Worm (Caenorhabditis elegans) whole organism, L2 larva: ENCODE measurements around the gene hpo-28.

Experiments used
- C34F6.9 ChIP-seq: fragments of 150-350 bp; optimal IDR thresholded peaks from 2 replicates; lab custom pipeline; 2014; ENCODE audit warnings: missing biosample characterization, missing genetic modification characterization
- F13H6.1 ChIP-seq: sonication (generic microtip); optimal IDR thresholded peaks from 2 replicates; lab custom pipeline; 2016; ENCODE audit warnings: missing genetic modification characterization, missing compliant biosample characterization
- R02D3.7 ChIP-seq: fragments of 150-350 bp; optimal IDR thresholded peaks from 2 replicates; lab custom pipeline; 2014; ENCODE audit warnings: missing biosample characterization, missing genetic modification characterization
- Y55F3AM.14 ChIP-seq: fragments of 200-800 bp; sonication (Bioruptor generic); optimal IDR thresholded peaks from 2 replicates; lab custom pipeline; 2018; ENCODE audit warnings: mild to moderate bottlenecking, missing genetic modification characterization, missing compliant biosample characterization
- ZK546.5 ChIP-seq: sonication (generic microtip); optimal IDR thresholded peaks from 2 replicates; lab custom pipeline; 2017; ENCODE audit warnings: missing biosample characterization, missing genetic modification characterization
- alr-1 ChIP-seq: fragments of 150-350 bp; optimal IDR thresholded peaks from 2 replicates; lab custom pipeline; 2014; ENCODE audit warnings: missing biosample characterization, missing genetic modification characterization
- ama-1 ChIP-seq: fragments of 150-350 bp; optimal IDR thresholded peaks from 2 replicates; lab custom pipeline; 2018; ENCODE audit warnings: inconsistent platforms
- blmp-1 ChIP-seq: sonication (generic microtip); optimal IDR thresholded peaks from 2 replicates; lab custom pipeline; 2017; ENCODE audit warnings: missing genetic modification characterization, mild to moderate bottlenecking, missing compliant biosample characterization, antibody characterized with exemption, moderate library complexity; ENCODE audit not compliant: insufficient read depth
- ceh-16 ChIP-seq: fragments of 150-350 bp; optimal IDR thresholded peaks from 2 replicates; lab custom pipeline; 2014; ENCODE audit warnings: missing biosample characterization, missing genetic modification characterization
- ceh-82 ChIP-seq: fragments of 150-350 bp; optimal IDR thresholded peaks from 2 replicates; lab custom pipeline; 2014; ENCODE audit warnings: missing biosample characterization, missing genetic modification characterization
- crh-2 ChIP-seq: sonication (generic microtip); optimal IDR thresholded peaks from 2 replicates; lab custom pipeline; 2017; ENCODE audit warnings: missing biosample characterization, missing genetic modification characterization
- dmd-4 ChIP-seq: sonication (generic microtip); optimal IDR thresholded peaks from 2 replicates; lab custom pipeline; 2017; ENCODE audit warnings: missing biosample characterization, missing genetic modification characterization
- egl-27 ChIP-seq: sonication (generic microtip); optimal IDR thresholded peaks from 3 replicates; lab custom pipeline; 2017; ENCODE audit warnings: missing biosample characterization, missing genetic modification reagents, missing genetic modification characterization
- elt-1 ChIP-seq: fragments of 150-350 bp; optimal IDR thresholded peaks from 2 replicates; lab custom pipeline; 2014; ENCODE audit warnings: missing biosample characterization, missing genetic modification characterization
- fos-1 ChIP-seq: fragments of 150-350 bp; optimal IDR thresholded peaks from 2 replicates; lab custom pipeline; 2014; ENCODE audit warnings: missing biosample characterization, missing genetic modification characterization
- gmeb-1 ChIP-seq: fragments of 150-350 bp; optimal IDR thresholded peaks from 2 replicates; lab custom pipeline; 2014; ENCODE audit warnings: missing biosample characterization, missing genetic modification characterization
- lin-11 ChIP-seq: fragments of 150-350 bp; sonication (generic microtip); optimal IDR thresholded peaks from 2 replicates; lab custom pipeline; 2014; ENCODE audit warnings: missing biosample characterization, missing genetic modification characterization, inconsistent platforms, mixed read lengths
- lin-13 ChIP-seq: fragments of 150-350 bp; optimal IDR thresholded peaks from 2 replicates; lab custom pipeline; 2014; ENCODE audit warnings: missing biosample characterization, missing genetic modification reagents, missing genetic modification characterization
- lin-39 ChIP-seq: fragments of 150-350 bp; optimal IDR thresholded peaks from 2 replicates; lab custom pipeline; 2014; ENCODE audit warnings: missing biosample characterization, missing genetic modification reagents, missing genetic modification characterization
- lsy-2 ChIP-seq, 2 experiments: fragments of 150-350 bp in 1 of 2; sonication (generic microtip) in 1 of 2; optimal IDR thresholded peaks; 2 replicates each; lab custom pipeline; 2014 to 2017; ENCODE audit warnings: missing biosample characterization in 2 of 2, missing genetic modification characterization in 2 of 2
- mab-5 ChIP-seq: fragments of 150-350 bp; optimal IDR thresholded peaks from 2 replicates; lab custom pipeline; 2014; ENCODE audit warnings: missing biosample characterization, missing genetic modification characterization
- mbf-1 ChIP-seq: sonication (generic microtip); optimal IDR thresholded peaks from 2 replicates; lab custom pipeline; 2017; ENCODE audit warnings: missing biosample characterization, missing genetic modification characterization
- mdl-1 ChIP-seq, 2 experiments: fragments of 150-350 bp in 1 of 2; sonication (generic microtip) in 1 of 2; optimal IDR thresholded peaks; 2 replicates each; lab custom pipeline; 2017; ENCODE audit warnings: missing biosample characterization in 2 of 2, missing genetic modification characterization in 2 of 2
- nhr-10 ChIP-seq: sonication (generic microtip); optimal IDR thresholded peaks from 2 replicates; lab custom pipeline; 2017; ENCODE audit warnings: missing biosample characterization, missing genetic modification characterization
- nhr-11 ChIP-seq: fragments of 150-350 bp; optimal IDR thresholded peaks from 2 replicates; lab custom pipeline; 2014; ENCODE audit warnings: missing biosample characterization, missing genetic modification characterization
- nhr-12 ChIP-seq: fragments of 150-350 bp; optimal IDR thresholded peaks from 2 replicates; lab custom pipeline; 2014; ENCODE audit warnings: missing biosample characterization, missing genetic modification characterization
- nhr-129 ChIP-seq: fragments of 150-350 bp; optimal IDR thresholded peaks from 2 replicates; lab custom pipeline; 2014; ENCODE audit warnings: missing biosample characterization, missing genetic modification characterization
- nhr-21 ChIP-seq: fragments of 150-350 bp; optimal IDR thresholded peaks from 2 replicates; lab custom pipeline; 2014; ENCODE audit warnings: missing biosample characterization, missing genetic modification characterization
- nhr-23 ChIP-seq: fragments of 150-350 bp; optimal IDR thresholded peaks from 2 replicates; lab custom pipeline; 2014; ENCODE audit warnings: missing biosample characterization, missing genetic modification reagents, missing genetic modification characterization
- nhr-237 ChIP-seq: fragments of 150-350 bp; optimal IDR thresholded peaks from 2 replicates; lab custom pipeline; 2014; ENCODE audit warnings: missing biosample characterization, missing genetic modification characterization
- nhr-25 ChIP-seq: fragments of 150-350 bp; sonication (generic microtip); optimal IDR thresholded peaks from 3 replicates; lab custom pipeline; 2014; ENCODE audit warnings: missing biosample characterization, missing genetic modification characterization
- nhr-6 ChIP-seq: fragments of 150-350 bp; optimal IDR thresholded peaks from 2 replicates; lab custom pipeline; 2014; ENCODE audit warnings: missing biosample characterization, missing genetic modification characterization
- nhr-77 ChIP-seq: fragments of 150-350 bp; optimal IDR thresholded peaks from 2 replicates; lab custom pipeline; 2014; ENCODE audit warnings: missing biosample characterization, missing genetic modification characterization
- peb-1 ChIP-seq: fragments of 150-350 bp; optimal IDR thresholded peaks from 2 replicates; lab custom pipeline; 2014; ENCODE audit warnings: missing biosample characterization, missing genetic modification characterization
- sem-4 ChIP-seq: fragments of 150-350 bp; optimal IDR thresholded peaks from 2 replicates; lab custom pipeline; 2014; ENCODE audit warnings: missing biosample characterization, missing genetic modification reagents, missing genetic modification characterization
- skn-1 ChIP-seq: sonication (generic microtip); optimal IDR thresholded peaks from 2 replicates; lab custom pipeline; 2017; ENCODE audit warnings: missing biosample characterization, missing genetic modification characterization
- sma-3 ChIP-seq: sonication (generic microtip); optimal IDR thresholded peaks from 2 replicates; lab custom pipeline; 2016; ENCODE audit warnings: missing genetic modification reagents, missing genetic modification characterization, missing compliant biosample characterization
- sma-9 ChIP-seq, 2 experiments: fragments of 150-350 bp in 1 of 2; sonication (generic microtip) in 1 of 2; optimal IDR thresholded peaks; 2 replicates each; lab custom pipeline; 2014 to 2016; ENCODE audit warnings: missing genetic modification characterization in 2 of 2, mild to moderate bottlenecking in 1 of 2, missing biosample characterization in 1 of 2, missing compliant biosample characterization in 1 of 2, missing genetic modification reagents in 1 of 2, moderate library complexity in 1 of 2
- snpc-4 ChIP-seq: fragments of 150-350 bp; optimal IDR thresholded peaks from 2 replicates; lab custom pipeline; 2014; ENCODE audit warnings: missing biosample characterization, missing genetic modification characterization
- unc-39 ChIP-seq: fragments of 150-350 bp; optimal IDR thresholded peaks from 2 replicates; lab custom pipeline; 2014; ENCODE audit warnings: missing biosample characterization, missing genetic modification characterization
- unc-55 ChIP-seq: fragments of 150-350 bp; sonication (generic microtip); optimal IDR thresholded peaks from 3 replicates; lab custom pipeline; 2014; ENCODE audit warnings: missing biosample characterization, missing genetic modification reagents, missing genetic modification characterization
- unc-62 ChIP-seq: fragments of 150-350 bp; optimal IDR thresholded peaks from 2 replicates; lab custom pipeline; 2014; ENCODE audit warnings: missing biosample characterization, missing genetic modification reagents, missing genetic modification characterization
- zag-1 ChIP-seq: fragments of 150-350 bp; optimal IDR thresholded peaks from 2 replicates; lab custom pipeline; 2014; ENCODE audit warnings: missing biosample characterization, missing genetic modification characterization
- ztf-11 ChIP-seq: sonication (generic microtip); optimal IDR thresholded peaks from 2 replicates; lab custom pipeline; 2017; ENCODE audit warnings: missing biosample characterization, missing genetic modification characterization
- ztf-4 ChIP-seq: fragments of 150-350 bp; optimal IDR thresholded peaks from 2 replicates; lab custom pipeline; 2014; ENCODE audit warnings: missing biosample characterization, missing genetic modification characterization

The hpo-28 gene

ce11 chrIII:5708024-5708423, 1.1 kb downstream of the hpo-28 start:
- no peak for TF ChIP-seq nhr-10 (tag; lab: Kevin White, UChicago)
- no peak for TF ChIP-seq nhr-237 (tag; lab: Kevin White, UChicago)
- peak; percentile 50 for TF ChIP-seq nhr-129

DNA sequence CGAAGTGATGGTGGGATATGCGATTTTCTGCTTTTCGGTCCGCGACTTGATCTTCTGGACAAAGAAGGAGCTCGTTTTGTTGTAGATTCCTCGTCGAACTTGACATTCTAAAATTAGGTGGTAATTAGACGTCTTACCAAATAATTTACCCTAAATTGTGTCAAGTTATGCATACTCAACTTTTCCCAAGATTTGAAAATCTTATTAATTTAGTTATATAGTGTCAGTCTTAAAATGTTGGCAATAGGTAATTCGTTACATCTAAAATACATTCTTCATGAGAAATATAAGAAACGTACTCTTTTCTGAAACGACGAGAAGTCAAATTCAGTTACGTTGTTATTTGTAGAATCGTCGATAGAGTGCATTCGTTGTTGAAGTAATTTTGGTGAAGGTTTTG, 1.6 kb downstream of the hpo-28 start:
- TF ChIP-seq lsy-2 (tag; optimal IDR thresholded peaks at IDR 0.05; lab: Kevin White, UChicago) (no peak), nhr-11 (tag; lab: Kevin White, UChicago) (no peak), F13H6.1 (no peak), lin-39 (tag; lab: Kevin White, UChicago) (no peak), skn-1 (no peak), nhr-25 (no peak), blmp-1 (no peak), mdl-1 (tag; optimal IDR thresholded peaks at IDR 0.05; lab: Kevin White, UChicago) (no peak), zag-1 (no peak), egl-27 (tag; lab: Kevin White, UChicago) (no peak)

DNA sequence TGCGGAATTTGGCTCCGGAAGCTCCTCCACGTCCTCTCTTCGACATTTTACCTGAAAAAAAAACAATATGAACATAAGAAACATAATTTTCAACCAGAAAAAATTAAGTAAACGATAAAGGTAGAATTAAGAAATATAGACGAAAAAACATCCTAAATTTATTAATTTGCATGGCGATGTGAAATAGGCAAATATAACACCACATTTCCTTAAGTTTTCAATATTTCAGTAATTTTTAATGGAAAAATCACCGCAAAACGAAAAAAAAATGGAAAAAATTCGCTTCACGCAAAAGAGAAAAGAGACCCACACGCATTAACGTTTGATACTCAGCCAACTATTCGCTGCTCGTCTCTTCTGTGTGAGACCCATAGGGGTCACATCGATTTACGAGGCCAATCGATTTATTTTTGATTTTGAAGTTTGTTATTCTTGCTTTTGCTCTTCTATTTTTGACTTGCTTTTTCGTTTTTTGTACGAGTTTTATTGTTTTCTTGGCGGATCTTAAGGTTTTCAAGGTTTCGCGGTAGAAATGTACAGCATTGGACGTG, 3.0 kb downstream of the hpo-28 start, which contains the start of gene rpl-23:
Gene rpl-23, minus strand, starts transcription at position 51 of the 551 bp plus-strand sequence.
- TF ChIP-seq mbf-1 (tag; lab: Kevin White, UChicago) (no peak), Y55F3AM.14 (GFP tag; lab: Kevin White, UChicago) (no peak), C34F6.9 (tag; lab: Kevin White, UChicago) (peak; percentile 97), sma-9 (GFP tag; optimal IDR thresholded peaks at IDR 0.05; lab: Kevin White, UChicago) (peak; percentile 90), sma-9 (tag; optimal IDR thresholded peaks at IDR 0.05; lab: Kevin White, UChicago) (no peak), nhr-77 (tag; lab: Kevin White, UChicago) (peak; percentile 25), unc-62 (GFP tag; lab: Kevin White, UChicago) (no peak), sem-4 (tag; lab: Kevin White, UChicago) (peak; percentile 84), unc-55 (GFP tag; lab: Kevin White, UChicago) (peak; percentile 100), ceh-82 (tag; lab: Kevin White, UChicago) (peak; percentile 73), snpc-4 (tag; lab: Kevin White, UChicago) (peak; percentile 72), mdl-1 (tag; optimal IDR thresholded peaks at IDR 0.05; lab: Kevin White, UChicago) (peak in 1 of 2 experiments; percentile 29), nhr-12 (tag; lab: Kevin White, UChicago) (no peak), zag-1 (peak; percentile 84), sma-3 (GFP tag; lab: Kevin White, UChicago) (peak; percentile 88), nhr-23 (no peak), unc-39 (no peak), nhr-129 (peak; percentile 98), ztf-4 (peak; percentile 88), ZK546.5 (tag; lab: Kevin White, UChicago) (peak; percentile 59), blmp-1 (peak; percentile 80), fos-1 (peak; percentile 93), lin-11 (tag; lab: Kevin White, UChicago) (peak; percentile 92), ceh-16 (tag; lab: Kevin White, UChicago) (peak; percentile 55), alr-1 (tag; lab: Kevin White, UChicago) (no peak), peb-1 (tag; lab: Kevin White, UChicago) (no peak), skn-1 (peak; percentile 7), F13H6.1 (peak; percentile 78), ama-1 (lab: Kevin White, UChicago) (peak; percentile 83), nhr-6 (peak; percentile 92), nhr-11 (tag; lab: Kevin White, UChicago) (no peak), lin-13 (GFP tag; lab: Kevin White, UChicago) (peak; percentile 96), nhr-25 (peak; percentile 95), R02D3.7 (tag; lab: Kevin White, UChicago) (peak; percentile 96), nhr-10 (tag; lab: Kevin White, UChicago) (peak; percentile 12), ztf-11 (tag; lab: Kevin White, UChicago) (no peak), mab-5 (peak; percentile 85), egl-27 (tag; lab: Kevin White, UChicago) (peak; percentile 76), gmeb-1 (peak; percentile 91), elt-1 (no peak), crh-2 (peak; percentile 97), lin-39 (tag; lab: Kevin White, UChicago) (no peak), lsy-2 (tag; optimal IDR thresholded peaks at IDR 0.05; lab: Kevin White, UChicago) (peak; percentile 85 to 96), dmd-4 (tag; lab: Kevin White, UChicago) (no peak), nhr-21 (tag; lab: Kevin White, UChicago) (peak; percentile 89)
- TF ChIP-seq, all 48 proteins: peak for 31
